Fruit fly (Drosophila melanogaster) whole organism, embryonic: ENCODE measurements around the gene vers.

Source experiments
- Atf-2 ChIP-seq: fragments of 200-800 bp; sonication (Bioruptor generic); optimal IDR thresholded peaks from 2 replicates; lab custom pipeline; 2016; ENCODE audit warnings: missing biosample characterization, missing genetic modification characterization
- Atf6 ChIP-seq: fragments of 200-800 bp; sonication (Bioruptor generic); IDR thresholded peaks from 2 replicates; pipeline ENCODE4 v1.3.6; 2022; ENCODE audit warnings: missing biosample characterization, missing genetic modification characterization
- CG12104 ChIP-seq: fragments of 200-800 bp; sonication (Bioruptor generic); optimal IDR thresholded peaks from 3 replicates; lab custom pipeline; 2016; ENCODE audit warnings: missing biosample characterization, missing genetic modification characterization
- CG17359 ChIP-seq: fragments of 200-800 bp; sonication (Bioruptor generic); optimal IDR thresholded peaks from 3 replicates; lab custom pipeline; 2018; ENCODE audit warnings: missing biosample characterization, mild to moderate bottlenecking, missing genetic modification characterization, moderate library complexity
- CG17829 ChIP-seq: fragments of 200-800 bp; optimal IDR thresholded peaks from 2 replicates; lab custom pipeline; 2019; ENCODE audit warnings: missing biosample characterization, mild to moderate bottlenecking, missing genetic modification characterization, moderate library complexity
- CG18011 ChIP-seq: fragments of 200-800 bp; sonication (Bioruptor generic); optimal IDR thresholded peaks from 2 replicates; lab custom pipeline; 2017; ENCODE audit warnings: missing biosample characterization, missing genetic modification characterization, mild to moderate bottlenecking, moderate library complexity, missing genotype
- CG18476 ChIP-seq: fragments of 200-800 bp; sonication (Bioruptor generic); optimal IDR thresholded peaks from 2 replicates; lab custom pipeline; 2016; ENCODE audit warnings: missing biosample characterization, mild to moderate bottlenecking, missing genetic modification characterization
- CG18764 ChIP-seq: fragments of 200-800 bp; sonication (Bioruptor generic); optimal IDR thresholded peaks from 3 replicates; lab custom pipeline; 2016; ENCODE audit warnings: missing biosample characterization, missing genetic modification characterization
- CG2202 ChIP-seq: fragments of 200-800 bp; sonication (Bioruptor generic); optimal IDR thresholded peaks from 2 replicates; lab custom pipeline; 2018; ENCODE audit warnings: missing biosample characterization, mild to moderate bottlenecking, missing genetic modification characterization
- CG2712 ChIP-seq: fragments of 200-800 bp; optimal IDR thresholded peaks from 3 replicates; lab custom pipeline; 2019; ENCODE audit warnings: missing biosample characterization, mild to moderate bottlenecking, missing genetic modification characterization, moderate library complexity
- CG30403 ChIP-seq: fragments of 200-800 bp; sonication (Bioruptor generic); optimal IDR thresholded peaks from 3 replicates; lab custom pipeline; 2016; ENCODE audit warnings: missing biosample characterization, missing genetic modification characterization
- CG4820 ChIP-seq: fragments of 200-800 bp; sonication (Bioruptor generic); optimal IDR thresholded peaks from 3 replicates; lab custom pipeline; 2016; ENCODE audit warnings: missing biosample characterization, missing genetic modification characterization
- CG6689 ChIP-seq: fragments of 200-800 bp; sonication (Bioruptor generic); IDR thresholded peaks from 2 replicates; pipeline ENCODE4 v1.3.6; 2022; ENCODE audit warnings: missing biosample characterization, missing genetic modification characterization
- CG8388 ChIP-seq: fragments of 200-800 bp; sonication (Bioruptor generic); optimal IDR thresholded peaks from 2 replicates; lab custom pipeline; 2019; ENCODE audit warnings: missing biosample characterization, mild to moderate bottlenecking, missing genetic modification characterization, moderate library complexity
- CG8924 ChIP-seq: fragments of 200-800 bp; optimal IDR thresholded peaks from 3 replicates; lab custom pipeline; 2019; ENCODE audit warnings: missing biosample characterization, mild to moderate bottlenecking, missing genetic modification characterization, moderate library complexity
- D19A ChIP-seq: fragments of 200-800 bp; optimal IDR thresholded peaks from 3 replicates; lab custom pipeline; 2019; ENCODE audit warnings: missing biosample characterization, mild to moderate bottlenecking, missing genetic modification characterization, moderate library complexity
- Drgx ChIP-seq: fragments of 200-800 bp; sonication (Bioruptor generic); IDR thresholded peaks from 2 replicates; pipeline ENCODE4 v1.3.6; 2022; ENCODE audit warnings: missing biosample characterization, missing genetic modification characterization
- Fer2 ChIP-seq: fragments of 200-800 bp; sonication (Bioruptor generic); optimal IDR thresholded peaks from 2 replicates; lab custom pipeline; 2018; ENCODE audit warnings: missing biosample characterization, mild to moderate bottlenecking, missing genetic modification characterization, moderate library complexity
- Fer3 ChIP-seq: fragments of 200-800 bp; sonication (Bioruptor generic); optimal IDR thresholded peaks from 2 replicates; lab custom pipeline; 2018; ENCODE audit warnings: missing biosample characterization, mild to moderate bottlenecking, missing genetic modification characterization, moderate library complexity
- HLH3B ChIP-seq: fragments of 200-800 bp; sonication (Bioruptor generic); IDR thresholded peaks from 2 replicates; pipeline ENCODE4 v1.3.6; 2022; ENCODE audit warnings: missing biosample characterization, missing genetic modification characterization
- HLH54F ChIP-seq: fragments of 200-800 bp; sonication (Bioruptor generic); optimal IDR thresholded peaks from 3 replicates; lab custom pipeline; 2016; ENCODE audit warnings: missing biosample characterization, missing genetic modification characterization
- Hey ChIP-seq: fragments of 200-800 bp; sonication (Bioruptor generic); optimal IDR thresholded peaks from 3 replicates; lab custom pipeline; 2018; ENCODE audit warnings: missing biosample characterization, mild to moderate bottlenecking, missing genetic modification characterization
- Pdp1 ChIP-seq, 2 experiments: fragments of 200-800 bp; sonication (Bioruptor generic); optimal IDR thresholded peaks; 3 replicates each; lab custom pipeline; 2016; ENCODE audit warnings: missing biosample characterization in 2 of 2, missing genetic modification characterization in 2 of 2, mild to moderate bottlenecking in 1 of 2, moderate library complexity in 1 of 2
- Ptx1 ChIP-seq: fragments of 200-800 bp; sonication (Bioruptor generic); IDR thresholded peaks from 2 replicates; pipeline ENCODE4 v1.3.6; 2022; ENCODE audit warnings: missing biosample characterization, missing genetic modification characterization
- Ravus ChIP-seq: fragments of 200-800 bp; sonication (Bioruptor generic); IDR thresholded peaks from 2 replicates; pipeline ENCODE4 v1.3.6; 2022; ENCODE audit warnings: missing biosample characterization, missing genetic modification characterization
- Side ChIP-seq: fragments of 200-800 bp; sonication (Bioruptor generic); optimal IDR thresholded peaks from 2 replicates; lab custom pipeline; 2016; ENCODE audit warnings: missing biosample characterization, missing genetic modification characterization
- Sox102F ChIP-seq: fragments of 200-800 bp; sonication (Bioruptor generic); optimal IDR thresholded peaks from 2 replicates; lab custom pipeline; 2018; ENCODE audit warnings: missing biosample characterization, mild to moderate bottlenecking, missing genetic modification characterization, moderate library complexity
- Xrp1 ChIP-seq: fragments of 200-800 bp; sonication (Bioruptor generic); IDR thresholded peaks from 2 replicates; pipeline ENCODE4 v1.3.6; 2022; ENCODE audit warnings: missing biosample characterization, missing genetic modification characterization
- bsh ChIP-seq, 2 experiments: fragments of 200-800 bp; sonication (Bioruptor generic); optimal IDR thresholded peaks; 2 replicates each; lab custom pipeline; 2017 to 2018; ENCODE audit warnings: mild to moderate bottlenecking in 2 of 2, missing biosample characterization in 2 of 2, missing genetic modification characterization in 2 of 2, moderate library complexity in 1 of 2
- corto ChIP-seq: fragments of 200-800 bp; sonication (Bioruptor generic); optimal IDR thresholded peaks from 2 replicates; lab custom pipeline; 2016; ENCODE audit warnings: missing biosample characterization, mild to moderate bottlenecking, missing genetic modification characterization, moderate library complexity
- dm ChIP-seq: fragments of 200-800 bp; sonication (Bioruptor generic); optimal IDR thresholded peaks from 3 replicates; lab custom pipeline; 2016; ENCODE audit warnings: missing biosample characterization, missing genetic modification characterization
- en ChIP-seq: fragments of 200-800 bp; sonication (Bioruptor generic); optimal IDR thresholded peaks from 2 replicates; lab custom pipeline; 2016; ENCODE audit warnings: missing biosample characterization, missing genetic modification characterization
- eyg ChIP-seq: fragments of 200-800 bp; sonication (Bioruptor generic); optimal IDR thresholded peaks from 3 replicates; lab custom pipeline; 2016; ENCODE audit warnings: missing biosample characterization, missing genetic modification characterization
- fd96Cb ChIP-seq: fragments of 200-800 bp; sonication (Bioruptor generic); optimal IDR thresholded peaks from 2 replicates; lab custom pipeline; 2018; ENCODE audit warnings: missing biosample characterization, mild to moderate bottlenecking, missing genetic modification characterization, moderate library complexity
- gce ChIP-seq: fragments of 200-800 bp; sonication (Bioruptor generic); IDR thresholded peaks from 3 replicates; pipeline ENCODE4 v1.3.6; 2022; ENCODE audit warnings: missing biosample characterization, missing genetic modification characterization
- gem ChIP-seq: fragments of 200-800 bp; sonication (Bioruptor generic); optimal IDR thresholded peaks from 2 replicates; lab custom pipeline; 2019; ENCODE audit warnings: missing biosample characterization, mild to moderate bottlenecking, missing genetic modification characterization, moderate library complexity
- hkb ChIP-seq, 2 experiments: fragments of 200-800 bp in 1 of 2; fragments of >200 bp in 1 of 2; sonication (Bioruptor generic) in 1 of 2; IDR thresholded peaks in 1 of 2; optimal IDR thresholded peaks in 1 of 2; 2 replicates each; pipeline versions ENCODE4 v1.3.6 to Lab custom; 2017 to 2022; ENCODE audit warnings: missing biosample characterization in 1 of 2, missing genetic modification characterization in 1 of 2
- ind ChIP-seq: fragments of 200-800 bp; sonication (Bioruptor generic); optimal IDR thresholded peaks from 3 replicates; lab custom pipeline; 2016; ENCODE audit warnings: missing biosample characterization, missing genetic modification characterization
- nom ChIP-seq: fragments of 200-800 bp; sonication (Bioruptor generic); optimal IDR thresholded peaks from 2 replicates; lab custom pipeline; 2017; ENCODE audit warnings: missing biosample characterization, missing genetic modification characterization, mild to moderate bottlenecking, moderate library complexity, missing genetic modification reagents
- pb ChIP-seq: fragments of 200-800 bp; sonication (Bioruptor generic); optimal IDR thresholded peaks from 3 replicates; lab custom pipeline; 2016; ENCODE audit warnings: missing biosample characterization, missing genetic modification characterization
- pfk ChIP-seq: fragments of 200-800 bp; sonication (Bioruptor generic); optimal IDR thresholded peaks from 2 replicates; lab custom pipeline; 2018; ENCODE audit warnings: missing biosample characterization, mild to moderate bottlenecking, missing genetic modification characterization, moderate library complexity
- row ChIP-seq: fragments of 200-800 bp; sonication (Bioruptor generic); IDR thresholded peaks from 3 replicates; pipeline ENCODE4 v1.3.6; 2022; ENCODE audit warnings: missing biosample characterization, missing genetic modification characterization
- sd ChIP-seq: fragments of 200-800 bp; sonication (Bioruptor generic); optimal IDR thresholded peaks from 3 replicates; lab custom pipeline; 2018; ENCODE audit warnings: missing biosample characterization, mild to moderate bottlenecking, missing genetic modification characterization, moderate library complexity
- sens ChIP-seq: fragments of 200-800 bp; sonication (Bioruptor generic); peaks from one replicate; lab custom pipeline; 2016; ENCODE audit warnings: missing biosample characterization, missing genetic modification characterization
- sens-2 ChIP-seq: fragments of 200-800 bp; sonication (Bioruptor generic); IDR thresholded peaks from 2 replicates; pipeline ENCODE4 v1.3.6; 2022; ENCODE audit warnings: missing biosample characterization, missing genetic modification characterization
- sisA ChIP-seq: fragments of 200-800 bp; sonication (Bioruptor generic); IDR thresholded peaks from 2 replicates; pipeline ENCODE4 v1.3.6; 2022; ENCODE audit warnings: missing biosample characterization, missing genetic modification characterization
- slbo ChIP-seq: fragments of 200-800 bp; sonication (Bioruptor generic); IDR thresholded peaks from 2 replicates; pipeline ENCODE4 v1.3.6; 2022; ENCODE audit warnings: missing biosample characterization, missing genetic modification characterization
- tio ChIP-seq: fragments of 200-800 bp; sonication (Bioruptor generic); optimal IDR thresholded peaks from 2 replicates; lab custom pipeline; 2017; ENCODE audit warnings: missing biosample characterization, missing genetic modification characterization, inconsistent platforms
- tna ChIP-seq: fragments of 200-800 bp; sonication (Bioruptor generic); IDR thresholded peaks from 2 replicates; pipeline ENCODE4 v1.3.6; 2022; ENCODE audit warnings: missing biosample characterization, missing genetic modification characterization; ENCODE audit not compliant: partially characterized antibody
- zen2 ChIP-seq: fragments of 200-800 bp; sonication (Bioruptor generic); IDR thresholded peaks from 3 replicates; pipeline ENCODE4 v1.3.6; 2022; ENCODE audit warnings: missing biosample characterization, missing genetic modification characterization; ENCODE audit not compliant: partially characterized antibody

vers gene

dm6 chr3L:12114188-12114587, 1.7 kb upstream of the vers start (continued):
- TF ChIP-seq Pdp1 (GFP tag; optimal IDR thresholded peaks at IDR 0.05; lab: Kevin White, UChicago), result no peak
- TF ChIP-seq Atf-2 (GFP tag; lab: Kevin White, UChicago), result no peak
- TF ChIP-seq tna, result no peak
- peak in 1 of 2 experiments; percentile 37 for TF ChIP-seq bsh (GFP tag; optimal IDR thresholded peaks at IDR 0.05; lab: Kevin White, UChicago)
- TF ChIP-seq CG30403 (GFP tag; lab: Kevin White, UChicago), result peak; percentile 5
- TF ChIP-seq sens-2 (GFP tag; lab: Robert Waterston, UW), result 0 out of 2 replicates have a peak, but pooled peaks have one; percentile 41
- TF ChIP-seq corto, result peak; percentile 25
- no peak for TF ChIP-seq Side (GFP tag; lab: Kevin White, UChicago)
- TF ChIP-seq CG8924 (tag; lab: Kevin White, UChicago), result no peak
- TF ChIP-seq Atf6, result no peak
- TF ChIP-seq en, result no peak
- no peak for TF ChIP-seq slbo
- TF ChIP-seq Hey (tag; lab: Kevin White, UChicago), result no peak
- peak; percentile 34 for TF ChIP-seq fd96Cb (tag; lab: Kevin White, UChicago)
- TF ChIP-seq CG18011 (GFP tag; lab: Kevin White, UChicago), result no peak
- TF ChIP-seq tio (GFP tag; lab: Kevin White, UChicago), result no peak
- no peak for TF ChIP-seq ind
- peak; percentile 22; the same call in 1 of the 2 replicates for TF ChIP-seq sisA (GFP tag; lab: Robert Waterston, UW)
- no peak for TF ChIP-seq CG12104
- TF ChIP-seq HLH54F, result no peak
- peak; percentile 86 for TF ChIP-seq Drgx (GFP tag; lab: Robert Waterston, UW)
- no peak for TF ChIP-seq pfk (GFP tag; lab: Kevin White, UChicago)
- peak; percentile 23 for TF ChIP-seq D19A (tag; lab: Kevin White, UChicago)
- TF ChIP-seq hkb (optimal IDR thresholded peaks at IDR 0.05; lab: Kevin White, UChicago), result no peak
- peak; percentile 64 for TF ChIP-seq hkb (GFP tag; IDR thresholded peaks at IDR 0.05; lab: Robert Waterston, UW)
- peak; percentile 20; the same call in 1 of the 2 replicates for TF ChIP-seq HLH3B
- TF ChIP-seq gem (tag; lab: Kevin White, UChicago), result peak; percentile 33
- TF ChIP-seq sens, result peak; percentile 73
- TF ChIP-seq nom (GFP tag; lab: Kevin White, UChicago), result peak; percentile 50
- no peak for TF ChIP-seq CG2202 (tag; lab: Kevin White, UChicago)
- peak; percentile 37; the same call in 1 of the 3 replicates for TF ChIP-seq row (GFP tag; lab: Robert Waterston, UW)
- no peak for TF ChIP-seq dm
- peak; percentile 41 for TF ChIP-seq CG2712 (tag; lab: Kevin White, UChicago)
- no peak for TF ChIP-seq Ravus (GFP tag; lab: Robert Waterston, UW)
- no peak for TF ChIP-seq gce
- TF ChIP-seq CG6689, result 0 out of 2 replicates have a peak, but pooled peaks have one; percentile 32
- TF ChIP-seq Ptx1, result 0 out of 2 replicates have a peak, but pooled peaks have one; percentile 25
- TF ChIP-seq pb (GFP tag; lab: Kevin White, UChicago), result no peak
- TF ChIP-seq sd (tag; lab: Kevin White, UChicago), result no peak
- peak; percentile 40 for TF ChIP-seq CG4820 (GFP tag; lab: Kevin White, UChicago)
- no peak for TF ChIP-seq Fer2 (tag; lab: Kevin White, UChicago)
- TF ChIP-seq zen2, result no peak
- TF ChIP-seq CG18476 (GFP tag; lab: Kevin White, UChicago), result no peak
- TF ChIP-seq CG17829 (tag; lab: Kevin White, UChicago), result peak; percentile 12
- peak; percentile 39 for TF ChIP-seq CG17359 (tag; lab: Kevin White, UChicago)
- TF ChIP-seq CG8388 (GFP tag; lab: Kevin White, UChicago), result peak; percentile 9
- TF ChIP-seq CG18764, result no peak
- peak; percentile 44; the same call in 1 of the 2 replicates for TF ChIP-seq Xrp1 (GFP tag; lab: Robert Waterston, UW)
- no peak for TF ChIP-seq eyg (GFP tag; lab: Kevin White, UChicago)
- TF ChIP-seq Sox102F, result no peak
- no peak for TF ChIP-seq Fer3
